Worm (Caenorhabditis elegans): ENCODE results near the gene F21A3.3.

DNA sequence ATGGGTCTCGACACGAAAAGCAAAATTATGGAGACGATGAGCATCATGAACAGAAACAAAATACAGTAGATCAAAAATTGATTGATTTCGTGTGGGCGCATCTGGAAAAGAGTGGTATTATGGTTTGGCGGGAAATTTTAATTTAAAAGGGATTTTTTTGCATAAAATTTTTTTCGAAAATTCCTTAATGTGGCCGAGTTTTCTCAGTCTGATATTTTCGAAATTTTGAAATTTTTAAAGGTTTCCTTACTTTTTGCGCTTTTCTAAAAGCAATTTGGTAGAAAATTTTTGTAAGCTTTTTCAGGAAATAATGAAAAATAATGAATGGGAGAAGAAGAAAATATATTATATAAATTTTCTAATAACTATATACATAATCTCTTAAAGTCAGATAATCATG lies 16.4 kb downstream of the F21A3.3 start, which contains the start of gene F21A3.2:
- no peak for TF ChIP-seq R02D3.7 (tag; optimal IDR thresholded peaks at IDR 0.05)
- TF ChIP-seq nhr-237 (tag; optimal IDR thresholded peaks at IDR 0.05) = no peak
- TF ChIP-seq snpc-4 (tag; optimal IDR thresholded peaks at IDR 0.05) = no peak
- no peak for TF ChIP-seq egl-27 (tag; optimal IDR thresholded peaks at IDR 0.05)
- no peak for TF ChIP-seq ceh-82 (tag; optimal IDR thresholded peaks at IDR 0.05)
- no peak for TF ChIP-seq lin-11 (tag; optimal IDR thresholded peaks at IDR 0.05)

Measured in whole organism, L2 larva.